Worm (Caenorhabditis elegans) whole organism, L1 larva: Measurements from ENCODE around the gene lys-2.

Experiments used
- C04F5.9 ChIP-seq: sonication (generic microtip); optimal IDR thresholded peaks from 2 replicates; lab custom pipeline; 2016; ENCODE audit warnings: missing genetic modification characterization, missing compliant biosample characterization
- F16B12.6 ChIP-seq: fragments of 150-350 bp; optimal IDR thresholded peaks from 2 replicates; lab custom pipeline; 2014; ENCODE audit warnings: missing biosample characterization, missing genetic modification characterization
- aha-1 ChIP-seq: fragments of 150-350 bp; optimal IDR thresholded peaks from 2 replicates; lab custom pipeline; 2014; ENCODE audit warnings: missing biosample characterization, missing genetic modification characterization
- blmp-1 ChIP-seq: fragments of 150-350 bp; optimal IDR thresholded peaks from 2 replicates; lab custom pipeline; 2014; ENCODE audit warnings: missing biosample characterization, missing genetic modification characterization
- ceh-82 ChIP-seq, 3 experiments: fragments of 150-350 bp in 1 of 3; sonication (generic microtip) in 2 of 3; optimal IDR thresholded peaks; 2 replicates each; lab custom pipeline; 2014 to 2017; ENCODE audit warnings: missing biosample characterization in 3 of 3, missing genetic modification characterization in 3 of 3
- ces-1 ChIP-seq: fragments of 150-350 bp; optimal IDR thresholded peaks from 2 replicates; lab custom pipeline; 2014; ENCODE audit warnings: missing biosample characterization, missing genetic modification reagents, missing genetic modification characterization
- dsc-1 ChIP-seq: sonication (generic microtip); optimal IDR thresholded peaks from 2 replicates; lab custom pipeline; 2016; ENCODE audit warnings: mild to moderate bottlenecking, missing genetic modification characterization, missing compliant biosample characterization
- efl-1 ChIP-seq, 4 experiments: fragments of 150-350 bp; optimal IDR thresholded peaks in 3 of 4; peaks in 1 of 4; 1 replicate in 1 of 4; 2 replicates in 3 of 4; lab custom pipeline; 2014; ENCODE audit warnings: missing biosample characterization in 2 of 4, missing genetic modification characterization in 2 of 4, missing genetic modification reagents in 2 of 4
- egl-13 ChIP-seq: sonication (generic microtip); optimal IDR thresholded peaks from 2 replicates; lab custom pipeline; 2016; ENCODE audit warnings: missing genotype, missing genetic modification reagents, missing genetic modification characterization, missing compliant biosample characterization
- egl-27 ChIP-seq, 2 experiments: fragments of 150-350 bp in 1 of 2; sonication (generic microtip); optimal IDR thresholded peaks; 3 replicates each; lab custom pipeline; 2017 to 2018; ENCODE audit warnings: missing biosample characterization in 2 of 2, missing genetic modification characterization in 2 of 2, missing genetic modification reagents in 2 of 2
- elt-2 ChIP-seq: sonication (generic microtip); optimal IDR thresholded peaks from 2 replicates; lab custom pipeline; 2016; ENCODE audit warnings: missing genetic modification characterization, mild to moderate bottlenecking, inconsistent platforms, missing compliant biosample characterization, missing genetic modification reagents
- elt-3 ChIP-seq, 6 experiments: fragments of 150-350 bp in 1 of 6; sonication (generic microtip); optimal IDR thresholded peaks; 2 replicates each; lab custom pipeline; 2017 to 2018; ENCODE audit warnings: missing biosample characterization in 6 of 6, missing genetic modification characterization in 6 of 6, inconsistent platforms in 1 of 6
- fkh-4 ChIP-seq: sonication (generic microtip); optimal IDR thresholded peaks from 2 replicates; lab custom pipeline; 2016; ENCODE audit warnings: missing compliant biosample characterization, missing genetic modification characterization, borderline replicate concordance
- fkh-8 ChIP-seq: sonication (generic microtip); optimal IDR thresholded peaks from 2 replicates; lab custom pipeline; 2016; ENCODE audit warnings: mild to moderate bottlenecking, missing genetic modification characterization, missing compliant biosample characterization
- grh-1 ChIP-seq: fragments of 200-800 bp; sonication (Bioruptor generic); IDR thresholded peaks from 2 replicates; pipeline ENCODE4 v1.3.6; 2022; ENCODE audit warnings: missing genetic modification reagents, missing genetic modification characterization, missing compliant biosample characterization
- hlh-17 ChIP-seq: fragments of 200-800 bp; sonication (Bioruptor generic); optimal IDR thresholded peaks from 2 replicates; lab custom pipeline; 2018; ENCODE audit warnings: missing genetic modification characterization, mild to moderate bottlenecking, missing compliant biosample characterization, moderate library complexity, borderline replicate concordance
- hlh-4 ChIP-seq: sonication (generic microtip); optimal IDR thresholded peaks from 2 replicates; lab custom pipeline; 2016; ENCODE audit warnings: mild to moderate bottlenecking, missing genetic modification characterization, missing compliant biosample characterization
- irx-1 ChIP-seq: sonication (generic microtip); optimal IDR thresholded peaks from 2 replicates; lab custom pipeline; 2016; ENCODE audit warnings: missing genetic modification characterization, missing compliant biosample characterization
- jun-1 ChIP-seq: fragments of 150-350 bp; optimal IDR thresholded peaks from 2 replicates; lab custom pipeline; 2014; ENCODE audit warnings: missing biosample characterization, missing genetic modification reagents, missing genetic modification characterization
- lin-14 ChIP-seq: fragments of 200-800 bp; sonication (Bioruptor generic); optimal IDR thresholded peaks from 2 replicates; lab custom pipeline; 2018; ENCODE audit warnings: mild to moderate bottlenecking, missing genetic modification characterization, moderate library complexity, missing compliant biosample characterization
- lsy-2 ChIP-seq, 2 experiments: fragments of 150-350 bp; optimal IDR thresholded peaks; 2 replicates each; lab custom pipeline; 2014; ENCODE audit warnings: missing biosample characterization in 2 of 2, missing genetic modification characterization in 2 of 2
- mef-2 ChIP-seq: fragments of 150-350 bp; optimal IDR thresholded peaks from 2 replicates; lab custom pipeline; 2014; ENCODE audit warnings: missing biosample characterization, missing genetic modification characterization
- nhr-19 ChIP-seq: fragments of 200-800 bp; sonication (Bioruptor generic); conservative IDR thresholded peaks from 2 replicates; pipeline ENCODE4 v1.3.6; 2022; ENCODE audit warnings: missing genetic modification characterization, missing compliant biosample characterization
- nhr-20 ChIP-seq: sonication (generic microtip); optimal IDR thresholded peaks from 2 replicates; lab custom pipeline; 2016; ENCODE audit warnings: mild to moderate bottlenecking, missing genetic modification characterization, missing compliant biosample characterization
- nhr-85 ChIP-seq: sonication (generic microtip); peaks from one replicate; lab custom pipeline; 2016; ENCODE audit warnings: missing genetic modification characterization, inconsistent platforms, missing compliant biosample characterization
- pax-3 ChIP-seq: fragments of 200-800 bp; sonication (Bioruptor generic); optimal IDR thresholded peaks from 2 replicates; lab custom pipeline; 2018; ENCODE audit warnings: mild to moderate bottlenecking, missing genetic modification characterization, moderate library complexity, missing compliant biosample characterization
- rnt-1 ChIP-seq: sonication (generic microtip); optimal IDR thresholded peaks from 2 replicates; lab custom pipeline; 2016; ENCODE audit warnings: mild to moderate bottlenecking, missing genetic modification characterization, moderate library complexity, missing compliant biosample characterization
- snpc-4 ChIP-seq: fragments of 150-350 bp; optimal IDR thresholded peaks from 2 replicates; lab custom pipeline; 2014; ENCODE audit warnings: missing biosample characterization, missing genetic modification characterization
- sox-4 ChIP-seq: sonication (generic microtip); optimal IDR thresholded peaks from 2 replicates; lab custom pipeline; 2016; ENCODE audit warnings: missing genetic modification characterization, missing compliant biosample characterization
- sptf-1 ChIP-seq: fragments of 150-350 bp; optimal IDR thresholded peaks from 2 replicates; lab custom pipeline; 2014; ENCODE audit warnings: missing biosample characterization, missing genetic modification characterization
- sup-37 ChIP-seq: fragments of 200-800 bp; sonication (Bioruptor generic); optimal IDR thresholded peaks from 2 replicates; lab custom pipeline; 2018; ENCODE audit warnings: mild to moderate bottlenecking, missing genetic modification characterization, missing compliant biosample characterization
- unc-30 ChIP-seq: sonication (generic microtip); optimal IDR thresholded peaks from 2 replicates; lab custom pipeline; 2017; ENCODE audit warnings: missing biosample characterization, missing genetic modification characterization

lys-2 gene

DNA sequence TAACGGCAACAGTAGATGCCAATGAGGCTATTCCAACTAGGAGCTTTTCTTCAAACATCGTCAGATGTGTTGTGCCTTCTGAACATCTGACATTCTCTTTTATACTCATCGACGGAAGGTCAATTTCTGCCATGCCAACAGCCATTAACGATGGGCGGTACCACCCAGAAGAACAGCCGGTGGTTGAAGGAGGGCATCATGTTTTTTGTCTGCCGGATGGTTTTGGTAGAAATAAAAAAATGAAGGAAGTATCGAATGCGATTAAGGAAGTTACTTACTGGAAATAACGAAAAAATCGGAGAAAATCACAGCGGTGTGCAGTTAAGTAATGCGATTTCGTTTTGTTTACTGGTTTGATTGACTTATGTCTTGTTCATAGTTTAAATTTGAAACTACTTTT lies 13.3 kb upstream of the lys-2 start, which contains the start of gene col-150:
TSS of gene col-150 (minus strand) at position 101 of the 400 bp plus-strand sequence.
- TF ChIP-seq nhr-85 (tag; lab: Kevin White, UChicago) (peak; percentile 29), aha-1 (no peak), egl-27 (tag; optimal IDR thresholded peaks at IDR 0.05; lab: Kevin White, UChicago) (no peak), dsc-1 (tag; lab: Kevin White, UChicago) (no peak), F16B12.6 (tag; lab: Kevin White, UChicago) (no peak), ces-1 (no peak), irx-1 (tag; lab: Kevin White, UChicago) (no peak), mef-2 (tag; lab: Kevin White, UChicago) (no peak), nhr-19 (GFP tag; lab: Robert Waterston, UW) (no peak)
- TF ChIP-seq, all 84 proteins: peak for 1

DNA sequence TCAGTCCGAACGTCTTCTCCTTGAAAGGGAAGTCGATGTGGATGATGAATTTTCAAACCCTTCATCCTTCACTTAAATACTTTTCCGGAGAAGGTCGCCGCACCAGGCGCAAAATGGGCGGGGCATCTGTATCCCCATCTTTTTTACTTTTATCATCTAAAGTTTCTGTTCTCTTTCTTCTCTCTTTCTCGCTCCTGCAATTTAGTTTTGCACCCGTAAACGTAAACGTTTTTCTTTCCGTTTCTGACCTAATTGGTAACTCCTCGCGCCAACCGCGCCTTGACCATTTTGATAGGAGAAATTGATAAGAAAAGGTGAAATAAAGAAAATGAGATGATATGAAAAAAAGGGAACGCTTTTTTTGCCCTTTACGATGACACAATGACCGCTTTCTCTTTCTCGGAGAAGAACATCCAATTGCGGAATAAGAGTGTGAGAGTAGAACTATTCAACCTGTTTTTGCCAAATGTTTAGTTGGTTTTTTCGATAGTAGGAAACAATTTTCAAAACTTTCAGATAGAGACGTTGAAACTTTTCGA lies 11.6 kb upstream of the lys-2 start, which contains the start of gene col-149:
TSS of gene col-149 (minus strand) at position 51 of the 539 bp plus-strand sequence.
- TF ChIP-seq egl-13 (no peak), elt-3 (tag; optimal IDR thresholded peaks at IDR 0.05; lab: Kevin White, UChicago) (peak in 2 of 6 experiments; percentile 15 to 59), lin-14 (GFP tag; lab: Kevin White, UChicago) (peak; percentile 20), sox-4 (tag; lab: Kevin White, UChicago) (no peak), ceh-82 (tag; optimal IDR thresholded peaks at IDR 0.05; lab: Kevin White, UChicago) (no peak), blmp-1 (peak; percentile 99), pax-3 (tag; lab: Kevin White, UChicago) (no peak), snpc-4 (tag; lab: Kevin White, UChicago) (no peak)

DNA sequence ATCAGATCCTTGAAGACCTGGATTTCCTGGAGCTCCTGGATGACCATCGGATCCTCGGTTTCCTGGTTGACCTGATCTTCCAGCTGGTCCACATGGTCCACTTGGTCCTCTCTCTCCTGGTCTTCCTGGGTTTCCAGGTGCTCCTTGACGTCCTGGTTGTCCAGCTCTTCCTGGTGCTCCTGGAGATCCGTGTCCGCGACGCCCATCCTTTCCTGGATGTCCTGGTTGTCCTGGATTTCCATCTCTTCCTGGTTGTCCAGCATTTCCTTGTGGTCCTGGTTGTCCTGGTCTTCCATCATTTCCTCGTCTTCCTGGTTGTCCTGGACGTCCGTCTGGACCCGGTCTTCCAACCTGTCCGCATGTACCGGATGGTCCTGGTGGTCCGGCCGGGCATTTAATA lies 10.6 kb upstream of the lys-2 start:
- TF ChIP-seq C04F5.9 (no peak), efl-1 (optimal IDR thresholded peaks at IDR 0.05; lab: Kevin White, UChicago) (no peak), efl-1 (GFP tag; optimal IDR thresholded peaks at IDR 0.05 in 1 of 2; lab: Kevin White, UChicago) (peak in 1 of 2 experiments; percentile 68), sptf-1 (tag; lab: Kevin White, UChicago) (no peak), elt-2 (no peak)

DNA sequence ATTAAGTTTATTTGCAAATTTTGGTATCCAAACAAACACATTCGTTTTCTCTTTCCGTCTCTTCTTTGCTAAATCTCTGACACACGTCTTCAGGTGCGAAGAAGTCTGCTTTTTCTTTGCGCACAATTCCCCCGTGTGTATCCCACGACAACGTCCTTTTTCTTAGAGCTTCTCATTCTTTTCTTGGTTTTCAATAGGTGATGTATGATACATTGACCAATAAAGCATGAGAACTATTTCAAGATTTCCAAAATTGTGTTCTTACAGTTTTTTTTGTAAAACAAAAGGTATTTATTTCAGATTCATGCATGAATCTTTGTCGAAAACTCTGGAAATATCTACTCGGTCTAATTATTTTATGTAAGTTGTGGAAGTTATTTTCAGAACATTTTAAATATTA lies 8.5 kb upstream of the lys-2 start, which contains the start of gene B0024.15:
TSS of gene B0024.15 (plus strand) at position 301 of the 400 bp plus-strand sequence.
- TF ChIP-seq fkh-8 (peak; percentile 35), jun-1 (no peak)

DNA sequence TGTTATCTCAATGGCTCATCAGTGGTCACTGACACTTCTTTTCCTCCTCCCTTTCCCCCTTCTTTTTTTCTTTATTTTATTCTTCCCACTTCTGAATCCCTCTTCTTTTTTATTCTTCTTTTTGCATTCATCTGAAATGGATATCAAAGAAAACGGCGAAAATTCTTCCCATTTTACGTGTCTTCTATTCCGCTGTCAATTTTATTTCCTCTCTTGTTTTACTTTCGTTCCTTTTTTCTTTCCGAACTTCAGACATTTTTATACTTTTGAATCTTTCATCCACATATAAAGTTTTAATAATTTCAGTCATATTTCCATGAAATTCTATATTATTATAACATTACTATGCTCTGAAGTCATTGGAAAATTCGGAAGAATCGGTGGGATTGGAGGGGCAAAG lies 6.0 kb upstream of the lys-2 start, which contains the start of gene B0024.3:
TSS of gene B0024.3 (plus strand) at position 301 of the 400 bp plus-strand sequence.
- TF ChIP-seq lin-14 (GFP tag; lab: Kevin White, UChicago): peak; percentile 34
- TF ChIP-seq hlh-17 (GFP tag; lab: Kevin White, UChicago): no peak
- peak in 1 of 2 experiments; percentile 8 for TF ChIP-seq lsy-2 (tag; optimal IDR thresholded peaks at IDR 0.05; lab: Kevin White, UChicago)

DNA sequence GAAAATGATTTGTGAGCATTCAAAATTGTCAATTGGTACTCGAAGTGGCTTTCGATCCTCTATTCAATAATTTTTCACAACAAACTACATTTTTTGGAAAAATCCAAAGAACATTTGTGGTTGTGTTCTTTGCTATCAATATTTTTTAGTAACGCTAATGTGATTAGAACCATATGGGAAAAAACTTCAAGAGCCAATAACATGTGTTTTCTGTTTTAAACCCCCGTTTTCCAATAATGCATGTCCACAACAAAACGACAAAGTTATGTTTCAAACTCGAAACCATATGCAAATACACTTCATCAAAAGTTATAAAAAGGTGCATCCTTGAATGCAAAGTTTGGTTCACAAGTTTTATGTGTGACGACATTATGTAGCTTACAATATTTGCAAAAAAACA lies 4.6 kb upstream of the lys-2 start:
- TF ChIP-seq efl-1 (optimal IDR thresholded peaks at IDR 0.05; lab: Kevin White, UChicago) (no peak), efl-1 (GFP tag; optimal IDR thresholded peaks at IDR 0.05 in 1 of 2; lab: Kevin White, UChicago) (peak in 1 of 2 experiments; percentile 44), unc-30 (tag; lab: Kevin White, UChicago) (no peak), grh-1 (no peak), fkh-4 (tag; lab: Kevin White, UChicago) (peak; percentile 92), rnt-1 (no peak), nhr-20 (no peak), dsc-1 (tag; lab: Kevin White, UChicago) (peak; percentile 97), lsy-2 (tag; optimal IDR thresholded peaks at IDR 0.05; lab: Kevin White, UChicago) (no peak), hlh-4 (tag; lab: Kevin White, UChicago) (no peak), nhr-85 (tag; lab: Kevin White, UChicago) (no peak), sup-37 (GFP tag; lab: Kevin White, UChicago) (no peak)
